Fruit fly (Drosophila melanogaster): ENCODE measurements around the gene CG17328.

DNA sequence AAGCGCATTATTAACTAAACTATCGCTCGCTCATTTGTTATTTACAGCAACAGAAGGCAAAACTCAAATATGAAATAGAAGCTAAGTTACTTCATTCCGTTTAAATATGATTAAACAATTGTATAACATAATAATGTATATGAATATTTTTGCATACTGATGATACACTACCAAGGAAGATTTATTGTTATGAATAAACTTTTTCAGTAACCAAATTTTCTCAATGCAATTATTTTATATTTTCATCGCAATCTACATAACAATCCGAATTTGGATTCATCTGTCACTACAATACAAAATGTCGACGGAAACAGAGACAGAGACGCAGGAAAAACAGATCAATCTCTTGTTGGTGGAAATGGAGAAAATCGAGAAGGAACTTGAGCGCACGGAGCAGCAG is 8.8 kb upstream of the CG17328 start, which contains the start of gene CG17329:
- no peak for TF ChIP-seq EcR (GFP tag; optimal IDR thresholded peaks at IDR 0.05)
- TF ChIP-seq CG8478 (optimal IDR thresholded peaks at IDR 0.05) = no peak
